Fruit fly (Drosophila melanogaster): Measurements from ENCODE around the gene CG17177.

DNA sequence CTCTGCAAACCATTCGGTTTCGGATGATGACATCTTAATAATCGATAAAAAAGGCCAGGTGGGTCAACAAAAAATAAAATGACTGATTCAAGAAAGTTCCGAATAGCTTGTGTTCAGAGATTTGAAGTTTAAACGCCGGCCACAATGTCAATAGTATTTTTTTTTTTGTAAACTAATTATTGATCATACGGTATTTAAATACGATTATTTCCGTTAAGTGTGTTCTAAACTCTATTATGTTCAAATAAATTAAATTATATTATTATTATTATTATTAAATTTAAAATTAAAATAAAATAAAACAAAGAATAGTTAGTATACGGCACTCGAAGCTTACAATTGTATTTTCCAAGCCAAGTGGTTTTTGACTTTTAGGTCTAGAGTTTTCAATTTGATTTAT lies 31.9 kb upstream of the CG17177 start, which contains the start of gene CG13471:
- TF ChIP-seq CG11617 (GFP tag; optimal IDR thresholded peaks at IDR 0.05) (no peak), CG14711 (tag; optimal IDR thresholded peaks at IDR 0.05) (no peak), CG7045 (GFP tag; optimal IDR thresholded peaks at IDR 0.05) (no peak), CG7101 (tag; optimal IDR thresholded peaks at IDR 0.05) (no peak), CG5204 (GFP tag; optimal IDR thresholded peaks at IDR 0.05) (no peak), CG1620 (GFP tag; optimal IDR thresholded peaks at IDR 0.05) (no peak), cnc (optimal IDR thresholded peaks at IDR 0.05) (no peak), kay (GFP tag; ENCODE audit: borderline replicate concordance) (no peak)
